Worm (Caenorhabditis elegans) whole organism, L4 larva: ENCODE measurements around the gene ckk-1.

ENCODE experiments used
- ces-1 ChIP-seq: fragments of 150-350 bp; sonication (generic microtip); optimal IDR thresholded peaks from 4 replicates; lab custom pipeline; 2014; ENCODE audit warnings: missing biosample characterization, missing genetic modification reagents, missing genetic modification characterization
- egl-27 ChIP-seq: sonication (generic microtip); optimal IDR thresholded peaks from 3 replicates; lab custom pipeline; 2017; ENCODE audit warnings: missing biosample characterization, missing genetic modification reagents, missing genetic modification characterization
- fkh-10 ChIP-seq: fragments of 150-350 bp; optimal IDR thresholded peaks from 2 replicates; lab custom pipeline; 2014; ENCODE audit warnings: missing biosample characterization, missing genetic modification reagents, missing genetic modification characterization
- mes-2 ChIP-seq: sonication (generic microtip); optimal IDR thresholded peaks from 2 replicates; lab custom pipeline; 2016; ENCODE audit warnings: missing genotype, mild to moderate bottlenecking, missing genetic modification characterization, missing compliant biosample characterization; ENCODE audit not compliant: poor library complexity, severe bottlenecking
- nhr-28 ChIP-seq: fragments of 150-350 bp; optimal IDR thresholded peaks from 2 replicates; lab custom pipeline; 2014; ENCODE audit warnings: missing biosample characterization, missing genetic modification characterization
- nhr-76 ChIP-seq: fragments of 150-350 bp; optimal IDR thresholded peaks from 2 replicates; lab custom pipeline; 2014; ENCODE audit warnings: missing biosample characterization, missing genetic modification characterization
- zfp-3 ChIP-seq: fragments of 200-800 bp; sonication (Bioruptor generic); conservative IDR thresholded peaks from 2 replicates; pipeline ENCODE4 v1.3.6; 2022; ENCODE audit warnings: missing genetic modification reagents, missing genetic modification characterization, missing compliant biosample characterization

DNA sequence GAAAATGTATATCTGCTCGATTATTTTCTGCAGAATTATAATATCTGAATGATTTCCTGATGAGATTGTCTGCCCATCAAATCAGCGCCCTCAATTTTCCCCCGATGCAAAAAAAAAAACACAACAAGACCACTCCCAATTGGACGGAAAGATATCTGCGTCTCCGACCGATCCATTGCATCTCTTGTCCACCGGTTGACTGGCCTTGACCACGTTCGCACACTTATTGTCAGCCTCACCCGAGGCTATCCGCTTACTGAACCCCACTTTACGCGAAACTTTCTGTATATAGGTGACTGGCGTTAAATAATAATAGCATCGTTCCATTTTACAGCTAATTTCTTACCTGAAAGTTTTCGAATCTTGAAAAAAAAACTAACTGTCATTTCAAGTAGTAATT lies 40.9 kb upstream of the ckk-1 start:
- peak; percentile 43 for TF ChIP-seq nhr-28 (tag; lab: Kevin White, UChicago)
- TF ChIP-seq ces-1 (GFP tag; lab: Kevin White, UChicago), result no peak
- no peak for TF ChIP-seq fkh-10 (GFP tag; lab: Kevin White, UChicago)
- no peak for TF ChIP-seq egl-27
- peak; percentile 62 for TF ChIP-seq mes-2 (tag; lab: Kevin White, UChicago)
- TF ChIP-seq nhr-76 (tag; lab: Kevin White, UChicago), result no peak
- no peak for TF ChIP-seq zfp-3
